Fruit fly (Drosophila melanogaster) S2 (cell line): ENCODE results near the gene CG12493.

Experiments
- CG8478 ChIP-seq: fragments of >200 bp; optimal IDR thresholded peaks from 2 replicates; lab custom pipeline; 2018
- CTCF ChIP-seq, 2 experiments: fragments of >200 bp; optimal IDR thresholded peaks; 2 replicates each; lab custom pipeline; 2018

DNA sequence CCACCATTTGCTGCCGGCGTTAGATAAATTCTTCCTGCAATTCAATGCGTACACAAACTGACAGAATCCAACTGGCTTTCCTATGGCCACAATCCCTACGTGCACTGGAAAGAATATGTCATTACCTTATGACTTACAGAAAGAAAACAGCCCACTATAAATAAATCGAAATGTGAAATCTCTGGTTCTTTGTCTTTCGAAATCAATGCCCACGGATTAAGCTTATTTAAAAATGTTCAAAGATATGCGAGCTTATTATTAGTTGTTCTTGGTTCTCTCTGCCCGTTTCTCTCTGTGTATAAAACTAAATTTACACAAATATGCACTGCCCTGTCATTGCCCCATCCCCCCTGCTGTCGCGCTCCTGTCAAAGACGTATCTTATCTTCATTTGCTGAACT lies 8.4 kb downstream of the CG12493 start:
- no peak for TF ChIP-seq CG8478 (lab: Kevin White, UChicago)
- no peak for TF ChIP-seq CTCF (optimal IDR thresholded peaks at IDR 0.05; lab: Kevin White, UChicago)
